Worm (Caenorhabditis elegans): ENCODE results near the gene skpo-3.

DNA sequence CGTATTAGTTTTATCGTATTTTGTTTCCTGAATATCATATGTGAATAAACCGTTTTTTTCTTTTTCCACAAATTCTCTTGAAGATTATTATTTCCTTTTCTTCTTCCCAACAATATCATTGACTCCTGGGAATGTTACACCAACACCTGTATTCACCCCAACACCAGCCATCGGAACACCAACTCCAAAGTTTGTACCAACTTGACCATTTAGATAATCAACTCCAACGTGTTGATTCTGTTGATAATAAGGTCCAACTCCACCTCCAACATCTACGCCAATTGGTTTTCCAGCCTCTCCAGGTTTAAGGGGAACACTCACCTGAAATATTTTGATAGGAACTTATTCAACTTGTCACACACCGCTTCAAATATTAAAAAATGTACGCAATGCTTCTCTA, 48.2 kb upstream of the skpo-3 start:
- no peak for TF ChIP-seq him-1 (tag; optimal IDR thresholded peaks at IDR 0.05)
- no peak for TF ChIP-seq W03F9.2 (tag; optimal IDR thresholded peaks at IDR 0.05)

Measured in whole organism, L4/young adult.